Fruit fly (Drosophila melanogaster) whole organism, embryonic: ENCODE data around the gene Rack1.

Experiments used
- ATbp ChIP-seq: fragments of 200-800 bp; sonication (Bioruptor generic); optimal IDR thresholded peaks from 2 replicates; lab custom pipeline; 2017; ENCODE audit warnings: missing biosample characterization, mild to moderate bottlenecking, missing genetic modification characterization, missing genetic modification reagents
- BtbVII ChIP-seq: fragments of 200-800 bp; sonication (Bioruptor generic); optimal IDR thresholded peaks from 3 replicates; lab custom pipeline; 2017; ENCODE audit warnings: missing biosample characterization, mild to moderate bottlenecking, missing genetic modification characterization
- C15 ChIP-seq: fragments of 200-800 bp; sonication (Bioruptor generic); IDR thresholded peaks from 3 replicates; pipeline ENCODE4 v1.3.6; 2022; ENCODE audit warnings: missing biosample characterization, missing genetic modification characterization
- CG11695 ChIP-seq: fragments of 200-800 bp; sonication (Bioruptor generic); IDR thresholded peaks from 3 replicates; pipeline ENCODE4 v1.3.6; 2022; ENCODE audit warnings: missing biosample characterization, missing genetic modification characterization
- CG12659 ChIP-seq: fragments of 200-800 bp; sonication (Bioruptor generic); optimal IDR thresholded peaks from 3 replicates; lab custom pipeline; 2017; ENCODE audit warnings: mild to moderate bottlenecking, missing biosample characterization, missing genetic modification reagents, missing genetic modification characterization
- CG13894 ChIP-seq: fragments of 200-800 bp; sonication (Bioruptor generic); optimal IDR thresholded peaks from 3 replicates; lab custom pipeline; 2018; ENCODE audit warnings: missing biosample characterization, mild to moderate bottlenecking, missing genetic modification characterization, moderate library complexity
- CG15696 ChIP-seq: fragments of 200-800 bp; sonication (Bioruptor generic); optimal IDR thresholded peaks from 2 replicates; lab custom pipeline; 2019; ENCODE audit warnings: missing biosample characterization, mild to moderate bottlenecking, missing genetic modification characterization, moderate library complexity
- CG16779 ChIP-seq: fragments of 200-800 bp; sonication (Bioruptor generic); IDR thresholded peaks from 2 replicates; pipeline ENCODE4 v1.3.6; 2022; ENCODE audit warnings: missing biosample characterization, missing genetic modification characterization
- CG17328 ChIP-seq: fragments of 200-800 bp; sonication (Bioruptor generic); IDR thresholded peaks from 2 replicates; pipeline ENCODE4 v1.3.6; 2022; ENCODE audit warnings: missing biosample characterization, missing genetic modification characterization
- CG17612 ChIP-seq: fragments of 200-800 bp; sonication (Bioruptor generic); IDR thresholded peaks from 2 replicates; pipeline ENCODE4 v1.3.6; 2022; ENCODE audit warnings: missing biosample characterization, missing genetic modification characterization
- CG1792 ChIP-seq: fragments of 200-800 bp; sonication (Bioruptor generic); optimal IDR thresholded peaks from 2 replicates; lab custom pipeline; 2016; ENCODE audit warnings: missing biosample characterization, missing genetic modification characterization
- CG2678 ChIP-seq: fragments of 200-800 bp; sonication (Bioruptor generic); optimal IDR thresholded peaks from 3 replicates; lab custom pipeline; 2019; ENCODE audit warnings: missing biosample characterization, mild to moderate bottlenecking, missing genetic modification characterization, moderate library complexity
- CG32532 ChIP-seq: fragments of 200-800 bp; sonication (Bioruptor generic); IDR thresholded peaks from 2 replicates; pipeline ENCODE4 v1.3.6; 2022; ENCODE audit warnings: missing biosample characterization, missing genetic modification characterization
- CG4328 ChIP-seq: fragments of 200-800 bp; sonication (Bioruptor generic); optimal IDR thresholded peaks from 3 replicates; lab custom pipeline; 2017; ENCODE audit warnings: missing biosample characterization, missing genetic modification reagents, missing genetic modification characterization
- CG4617 ChIP-seq: fragments of 200-800 bp; sonication (Bioruptor generic); optimal IDR thresholded peaks from 3 replicates; lab custom pipeline; 2016; ENCODE audit warnings: missing biosample characterization, missing genetic modification characterization, borderline replicate concordance
- CG6765 ChIP-seq: fragments of 200-800 bp; sonication (Bioruptor generic); optimal IDR thresholded peaks from 3 replicates; lab custom pipeline; 2017; ENCODE audit warnings: missing biosample characterization, mild to moderate bottlenecking, missing genetic modification characterization
- CG6813 ChIP-seq: fragments of 200-800 bp; sonication (Bioruptor generic); optimal IDR thresholded peaks from 2 replicates; lab custom pipeline; 2017; ENCODE audit warnings: missing biosample characterization, missing genetic modification characterization, mild to moderate bottlenecking, moderate library complexity, missing genetic modification reagents
- CG7963 ChIP-seq: fragments of 200-800 bp; sonication (Bioruptor generic); IDR thresholded peaks from 3 replicates; pipeline ENCODE4 v1.3.6; 2022; ENCODE audit warnings: missing biosample characterization, missing genetic modification characterization; ENCODE audit not compliant: partially characterized antibody
- Dbx ChIP-seq: fragments of 200-800 bp; sonication (Bioruptor generic); IDR thresholded peaks from 3 replicates; pipeline ENCODE4 v1.3.6; 2022; ENCODE audit warnings: missing biosample characterization, missing genetic modification characterization
- Fer2 ChIP-seq: fragments of 200-800 bp; sonication (Bioruptor generic); optimal IDR thresholded peaks from 2 replicates; lab custom pipeline; 2018; ENCODE audit warnings: missing biosample characterization, mild to moderate bottlenecking, missing genetic modification characterization, moderate library complexity
- H15 ChIP-seq: fragments of 200-800 bp; sonication (Bioruptor generic); IDR thresholded peaks from 3 replicates; pipeline ENCODE4 v1.3.6; 2022; ENCODE audit warnings: missing biosample characterization, missing genetic modification characterization
- HLH3B ChIP-seq: fragments of 200-800 bp; sonication (Bioruptor generic); IDR thresholded peaks from 2 replicates; pipeline ENCODE4 v1.3.6; 2022; ENCODE audit warnings: missing biosample characterization, missing genetic modification characterization
- MESR4 ChIP-seq: fragments of 200-800 bp; sonication (Bioruptor generic); optimal IDR thresholded peaks from 2 replicates; lab custom pipeline; 2018; ENCODE audit warnings: missing biosample characterization, mild to moderate bottlenecking, missing genetic modification characterization, moderate library complexity
- Meics ChIP-seq: fragments of 200-800 bp; sonication (Bioruptor generic); optimal IDR thresholded peaks from 2 replicates; lab custom pipeline; 2017; ENCODE audit warnings: missing biosample characterization, mild to moderate bottlenecking, missing genetic modification characterization
- NC2α ChIP-seq: fragments of 200-800 bp; sonication (Bioruptor generic); optimal IDR thresholded peaks from 2 replicates; lab custom pipeline; 2016; ENCODE audit warnings: missing biosample characterization, missing genetic modification characterization
- NK7.1 ChIP-seq: fragments of 200-800 bp; sonication (Bioruptor generic); optimal IDR thresholded peaks from 3 replicates; lab custom pipeline; 2016; ENCODE audit warnings: missing biosample characterization, missing genetic modification characterization
- Optix ChIP-seq: fragments of 200-800 bp; sonication (Bioruptor generic); IDR thresholded peaks from 3 replicates; pipeline ENCODE4 v1.3.6; 2022; ENCODE audit warnings: missing biosample characterization, missing genetic modification characterization
- PHDP ChIP-seq: fragments of 200-800 bp; sonication (Bioruptor generic); optimal IDR thresholded peaks from 3 replicates; lab custom pipeline; 2018; ENCODE audit warnings: missing biosample characterization, mild to moderate bottlenecking, missing genetic modification characterization, moderate library complexity
- Taf1 ChIP-seq: fragments of 200-800 bp; sonication (Bioruptor generic); IDR thresholded peaks from 2 replicates; pipeline ENCODE4 v1.3.6; 2022; ENCODE audit warnings: missing biosample characterization, missing genetic modification characterization
- ato ChIP-seq: fragments of 200-800 bp; sonication (Bioruptor generic); IDR thresholded peaks from 2 replicates; pipeline ENCODE4 v1.3.6; 2022; ENCODE audit warnings: missing biosample characterization, missing genetic modification characterization; ENCODE audit not compliant: partially characterized antibody
- ci ChIP-seq: fragments of 200-800 bp; sonication (Bioruptor generic); IDR thresholded peaks from 3 replicates; pipeline ENCODE4 v1.3.6; 2022; ENCODE audit warnings: missing biosample characterization, missing genetic modification characterization
- croc ChIP-seq: fragments of 200-800 bp; sonication (Bioruptor generic); conservative IDR thresholded peaks from 3 replicates; pipeline ENCODE4 v1.3.6; 2022; ENCODE audit warnings: missing biosample characterization, missing genetic modification characterization
- dimm ChIP-seq: fragments of 200-800 bp; sonication (Bioruptor generic); IDR thresholded peaks from 2 replicates; pipeline ENCODE4 v1.3.6; 2022; ENCODE audit warnings: missing biosample characterization, missing genetic modification characterization
- emc ChIP-seq: fragments of 200-800 bp; sonication (Bioruptor generic); optimal IDR thresholded peaks from 2 replicates; lab custom pipeline; 2016; ENCODE audit warnings: missing biosample characterization, missing genetic modification characterization
- fu2 ChIP-seq: fragments of 200-800 bp; sonication (Bioruptor generic); optimal IDR thresholded peaks from 2 replicates; lab custom pipeline; 2016; ENCODE audit warnings: missing biosample characterization, missing genetic modification characterization
- klu ChIP-seq: fragments of 200-800 bp; sonication (Bioruptor generic); IDR thresholded peaks from 2 replicates; pipeline ENCODE4 v1.3.6; 2022; ENCODE audit warnings: missing biosample characterization, missing genetic modification characterization
- lbe ChIP-seq: fragments of 200-800 bp; sonication (Bioruptor generic); optimal IDR thresholded peaks from 2 replicates; lab custom pipeline; 2016; ENCODE audit warnings: missing biosample characterization, mild to moderate bottlenecking, missing genetic modification characterization
- mirr ChIP-seq: fragments of 200-800 bp; sonication (Bioruptor generic); optimal IDR thresholded peaks from 3 replicates; lab custom pipeline; 2018; ENCODE audit warnings: missing biosample characterization, mild to moderate bottlenecking, missing genetic modification characterization
- pb ChIP-seq: fragments of 200-800 bp; sonication (Bioruptor generic); optimal IDR thresholded peaks from 3 replicates; lab custom pipeline; 2016; ENCODE audit warnings: missing biosample characterization, missing genetic modification characterization
- salm ChIP-seq: fragments of 200-800 bp; sonication (Bioruptor generic); optimal IDR thresholded peaks from 2 replicates; lab custom pipeline; 2018; ENCODE audit warnings: missing biosample characterization, mild to moderate bottlenecking, missing genetic modification characterization
- scrt ChIP-seq: fragments of 200-800 bp; sonication (Bioruptor generic); optimal IDR thresholded peaks from 2 replicates; lab custom pipeline; 2018; ENCODE audit warnings: missing biosample characterization, mild to moderate bottlenecking, missing genetic modification characterization, moderate library complexity
- sens ChIP-seq: fragments of 200-800 bp; sonication (Bioruptor generic); peaks from one replicate; lab custom pipeline; 2016; ENCODE audit warnings: missing biosample characterization, missing genetic modification characterization
- sob ChIP-seq: fragments of 200-800 bp; sonication (Bioruptor generic); IDR thresholded peaks from 2 replicates; pipeline ENCODE4 v1.3.6; 2022; ENCODE audit warnings: missing biosample characterization, missing genetic modification characterization
- zen2 ChIP-seq: fragments of 200-800 bp; sonication (Bioruptor generic); IDR thresholded peaks from 3 replicates; pipeline ENCODE4 v1.3.6; 2022; ENCODE audit warnings: missing biosample characterization, missing genetic modification characterization; ENCODE audit not compliant: partially characterized antibody

Rack1 gene

DNA sequence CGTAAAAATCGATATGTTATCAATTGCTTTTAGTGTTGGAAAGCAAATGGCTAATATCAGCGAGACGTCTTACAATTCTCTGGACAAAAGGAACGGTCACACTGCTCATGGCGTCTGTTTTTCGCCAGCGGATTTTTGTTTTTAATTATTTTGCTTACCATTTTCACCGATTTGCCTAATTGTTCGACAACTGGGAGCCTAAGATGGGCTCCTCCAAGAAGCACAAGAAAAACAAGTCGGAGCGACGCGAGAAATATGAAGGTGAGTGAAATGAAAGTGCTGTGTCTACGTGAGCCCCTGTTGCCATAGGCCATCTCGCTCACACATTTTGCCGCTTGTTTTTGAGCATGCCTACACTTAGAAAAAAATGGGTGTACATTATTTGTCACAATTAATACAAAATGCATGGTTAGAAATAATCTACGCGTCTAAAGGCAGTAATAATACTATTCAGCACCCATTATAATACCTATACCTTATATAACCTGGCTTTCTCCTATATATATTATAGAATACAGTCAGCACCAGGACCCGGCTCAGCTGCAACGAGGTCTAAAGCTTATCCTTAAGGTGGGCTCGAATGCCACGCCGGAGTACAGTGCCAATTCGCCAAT lies 44.2 kb downstream of the Rack1 start, which contains the start of gene Brd7-9 (continued):
- TF ChIP-seq CG11695: peak; percentile 90

DNA sequence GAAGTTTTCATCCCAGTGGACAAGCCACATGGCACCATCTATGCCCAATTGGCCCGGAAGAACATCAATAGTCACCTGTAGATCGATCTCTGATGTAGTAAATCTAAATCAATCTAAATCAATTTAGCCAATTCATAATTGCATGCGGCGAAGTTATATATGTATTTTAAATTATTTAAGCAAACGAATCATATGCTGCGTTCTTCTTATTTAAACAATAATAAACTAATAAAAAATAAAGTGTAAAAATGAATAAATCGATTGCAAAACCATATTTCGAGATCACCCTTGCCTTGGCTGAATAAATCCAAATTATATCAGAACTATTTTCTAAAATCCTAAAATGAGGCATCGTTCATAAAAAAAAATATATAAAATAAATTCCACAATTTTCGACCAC lies 46.0 kb downstream of the Rack1 start, which contains the start of gene CG7164:
CG7164 (plus strand) TSS at position 301 of the 400 bp plus-strand sequence.
- TF ChIP-seq fu2 (no peak), CG4328 (GFP tag; lab: Kevin White, UChicago) (no peak), CG4617 (GFP tag; lab: Kevin White, UChicago) (no peak), croc (GFP tag; lab: Robert Waterston, UW) (no peak), NK7.1 (GFP tag; lab: Kevin White, UChicago) (no peak), CG17612 (GFP tag; lab: Robert Waterston, UW) (no peak), CG1792 (no peak), pb (GFP tag; lab: Kevin White, UChicago) (no peak), C15 (GFP tag; lab: Robert Waterston, UW) (no peak), CG32532 (GFP tag; lab: Robert Waterston, UW) (no peak), emc (GFP tag; lab: Kevin White, UChicago) (no peak), HLH3B (GFP tag; lab: Robert Waterston, UW) (no peak), CG7963 (GFP tag; lab: Robert Waterston, UW) (no peak), lbe (GFP tag; lab: Kevin White, UChicago) (no peak), sob (GFP tag; lab: Robert Waterston, UW) (no peak)

DNA sequence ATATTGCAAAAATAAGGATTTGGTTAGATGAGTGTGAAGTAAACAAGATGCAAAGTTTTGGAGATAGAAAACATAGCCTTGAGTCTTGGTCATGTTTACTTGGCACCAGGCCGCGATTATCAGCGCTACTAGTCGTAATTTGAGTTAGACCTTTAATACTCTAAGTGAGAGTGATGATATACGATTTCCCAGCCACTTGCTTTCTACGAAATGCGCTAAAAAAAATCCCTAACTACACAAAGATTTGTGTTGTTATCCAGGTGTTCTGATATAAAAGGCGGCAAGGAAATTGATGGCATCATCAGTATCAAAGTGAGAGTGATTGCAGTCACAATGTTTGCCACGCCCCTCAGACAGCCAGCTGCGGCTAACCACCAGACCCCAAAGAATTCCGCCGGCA lies 47.3 kb downstream of the Rack1 start, which contains the start of gene Uro:
Uro (plus strand) TSS at position 301 of the 400 bp plus-strand sequence.
- TF ChIP-seq Taf1 (no peak), sens (GFP tag; lab: Kevin White, UChicago) (peak; percentile 18), ci (no peak), CG1792 (no peak), klu (GFP tag; lab: Robert Waterston, UW) (no peak), NC2α (GFP tag; lab: Kevin White, UChicago) (no peak)

DNA sequence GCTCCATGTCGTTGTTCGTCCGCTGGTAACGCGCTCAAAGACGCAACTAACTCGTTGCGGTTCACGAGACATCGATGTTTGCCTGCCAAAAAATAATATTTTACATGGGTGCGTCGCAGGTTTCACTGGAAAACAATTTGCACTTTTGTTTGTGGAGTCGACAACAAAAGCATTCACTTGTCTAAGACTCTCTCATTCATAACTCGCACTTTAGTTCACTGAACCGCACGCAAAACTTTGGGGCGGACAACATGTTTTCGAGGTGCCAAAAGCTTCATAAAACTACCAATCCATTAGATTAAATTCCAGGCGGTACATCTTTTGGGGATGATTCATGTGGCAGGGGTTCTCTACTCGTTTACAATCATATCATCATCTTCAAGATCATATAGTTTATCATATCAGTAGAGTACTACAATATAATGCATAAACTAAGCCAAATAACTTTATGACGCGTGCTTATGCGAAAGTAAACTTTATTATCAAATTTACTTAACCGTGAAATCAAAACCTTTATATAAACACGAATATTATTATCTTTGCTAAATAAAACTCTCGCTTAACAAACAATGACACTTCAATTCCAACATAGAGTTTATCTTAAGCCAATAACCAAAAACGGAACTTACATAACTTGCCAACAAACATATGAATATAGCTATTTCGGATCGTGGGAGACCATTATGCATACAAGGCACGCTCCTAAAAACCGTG lies 49.0 kb downstream of the Rack1 start, which contains the start of gene CG7179:
CG7179 (minus strand) TSS at position 51 of the 714 bp plus-strand sequence.
- TF ChIP-seq ci: 0 out of 3 replicates have a peak, but pooled peaks have one; percentile 11
- TF ChIP-seq Meics (GFP tag; lab: Kevin White, UChicago): peak; percentile 51
- TF ChIP-seq ato: no peak
- TF ChIP-seq Optix (GFP tag; lab: Robert Waterston, UW): no peak
- peak; percentile 24 for TF ChIP-seq CG6765 (GFP tag; lab: Kevin White, UChicago)
- peak; percentile 35 for TF ChIP-seq scrt (GFP tag; lab: Kevin White, UChicago)
- no peak for TF ChIP-seq MESR4 (GFP tag; lab: Kevin White, UChicago)
- peak; percentile 21 for TF ChIP-seq CG6813 (GFP tag; lab: Kevin White, UChicago)
- no peak for TF ChIP-seq salm
- no peak for TF ChIP-seq CG12659 (GFP tag; lab: Kevin White, UChicago)
- TF ChIP-seq H15 (GFP tag; lab: Robert Waterston, UW): no peak
- TF ChIP-seq BtbVII (GFP tag; lab: Kevin White, UChicago): peak; percentile 40
- TF ChIP-seq ATbp: peak; percentile 38
- no peak for TF ChIP-seq CG17328
- peak; percentile 83 for TF ChIP-seq sens (GFP tag; lab: Kevin White, UChicago)
- TF ChIP-seq CG2678 (tag; lab: Kevin White, UChicago): peak; percentile 72
- peak; percentile 30 for TF ChIP-seq Fer2 (tag; lab: Kevin White, UChicago)
- peak; percentile 25 for TF ChIP-seq PHDP (tag; lab: Kevin White, UChicago)
- TF ChIP-seq zen2: no peak
- no peak for TF ChIP-seq CG16779 (GFP tag; lab: Robert Waterston, UW)
- TF ChIP-seq dimm (GFP tag; lab: Robert Waterston, UW): no peak
- TF ChIP-seq CG13894 (tag; lab: Kevin White, UChicago): peak; percentile 43
- TF ChIP-seq Dbx (GFP tag; lab: Robert Waterston, UW): no peak
- TF ChIP-seq CG15696 (tag; lab: Kevin White, UChicago): no peak
- no peak for TF ChIP-seq mirr (GFP tag; lab: Kevin White, UChicago)
